Fruit fly (Drosophila melanogaster) whole organism, prepupa: Measurements from ENCODE around the gene CG43072.

Source experiments
- CG10631 ChIP-seq: fragments of 200-800 bp; sonication (Bioruptor generic); optimal IDR thresholded peaks from 2 replicates; lab custom pipeline; 2016; ENCODE audit warnings: missing biosample characterization, missing genetic modification characterization
- CG10669 ChIP-seq: fragments of 200-800 bp; sonication (Bioruptor generic); optimal IDR thresholded peaks from 3 replicates; lab custom pipeline; 2018; ENCODE audit warnings: missing biosample characterization, mild to moderate bottlenecking, missing genetic modification characterization, moderate library complexity
- CG11762 ChIP-seq: fragments of 200-800 bp; sonication (Bioruptor generic); optimal IDR thresholded peaks from 3 replicates; lab custom pipeline; 2016; ENCODE audit warnings: missing biosample characterization, missing genetic modification characterization; ENCODE audit not compliant: insufficient read depth
- CG11902 ChIP-seq: fragments of 200-800 bp; sonication (Bioruptor generic); optimal IDR thresholded peaks from 3 replicates; lab custom pipeline; 2016; ENCODE audit warnings: missing biosample characterization, missing genetic modification characterization
- CG15336 ChIP-seq: fragments of 200-800 bp; sonication (Bioruptor generic); IDR thresholded peaks from 2 replicates; pipeline ENCODE4 v1.3.6; 2022; ENCODE audit warnings: missing biosample characterization, missing genetic modification characterization
- CG1621 ChIP-seq: fragments of 200-800 bp; sonication (Bioruptor generic); optimal IDR thresholded peaks from 3 replicates; lab custom pipeline; 2018; ENCODE audit warnings: missing biosample characterization, mild to moderate bottlenecking, missing genetic modification characterization
- CG16779 ChIP-seq: fragments of 200-800 bp; sonication (Bioruptor generic); optimal IDR thresholded peaks from 3 replicates; lab custom pipeline; 2017; ENCODE audit warnings: missing biosample characterization, mild to moderate bottlenecking, missing genetic modification characterization
- CG3032 ChIP-seq: fragments of 200-800 bp; optimal IDR thresholded peaks from 2 replicates; lab custom pipeline; 2019; ENCODE audit warnings: missing biosample characterization, mild to moderate bottlenecking, missing genetic modification characterization, moderate library complexity
- CG31627 ChIP-seq: fragments of 200-800 bp; sonication (Bioruptor generic); optimal IDR thresholded peaks from 3 replicates; lab custom pipeline; 2016; ENCODE audit warnings: missing biosample characterization, missing genetic modification characterization
- CG34406 ChIP-seq: fragments of 200-800 bp; sonication (Bioruptor generic); optimal IDR thresholded peaks from 3 replicates; lab custom pipeline; 2016; ENCODE audit warnings: missing biosample characterization, missing genetic modification characterization
- CG3919 ChIP-seq: fragments of 200-800 bp; sonication (Bioruptor generic); optimal IDR thresholded peaks from 3 replicates; lab custom pipeline; 2016; ENCODE audit warnings: missing biosample characterization, missing genetic modification characterization
- CG4318 ChIP-seq: fragments of 200-800 bp; sonication (Bioruptor generic); optimal IDR thresholded peaks from 3 replicates; lab custom pipeline; 2017; ENCODE audit warnings: missing biosample characterization, mild to moderate bottlenecking, missing genetic modification characterization
- CG6163 ChIP-seq: fragments of 200-800 bp; sonication (Bioruptor generic); IDR thresholded peaks from 3 replicates; pipeline ENCODE4 v1.3.6; 2022; ENCODE audit warnings: missing biosample characterization, missing genetic modification characterization
- CG6276 ChIP-seq: fragments of 200-800 bp; sonication (Bioruptor generic); optimal IDR thresholded peaks from 2 replicates; lab custom pipeline; 2017; ENCODE audit warnings: missing biosample characterization, mild to moderate bottlenecking, missing genetic modification characterization
- CG6792 ChIP-seq: fragments of 200-800 bp; sonication (Bioruptor generic); optimal IDR thresholded peaks from 3 replicates; lab custom pipeline; 2016; ENCODE audit warnings: missing biosample characterization, missing genetic modification characterization
- CG6854 ChIP-seq: fragments of 200-800 bp; sonication (Bioruptor generic); optimal IDR thresholded peaks from 2 replicates; lab custom pipeline; 2017; ENCODE audit warnings: missing biosample characterization, mild to moderate bottlenecking, missing genetic modification characterization
- CG8319 ChIP-seq: fragments of 200-800 bp; sonication (Bioruptor generic); optimal IDR thresholded peaks from 3 replicates; lab custom pipeline; 2016; ENCODE audit warnings: missing biosample characterization, missing genetic modification characterization
- CG9139 ChIP-seq: fragments of 200-800 bp; sonication (Bioruptor generic); optimal IDR thresholded peaks from 3 replicates; lab custom pipeline; 2017; ENCODE audit warnings: missing biosample characterization, mild to moderate bottlenecking, missing genetic modification characterization
- Eip75B ChIP-seq: fragments of 200-800 bp; sonication (Bioruptor generic); optimal IDR thresholded peaks from 3 replicates; lab custom pipeline; 2016; ENCODE audit warnings: missing biosample characterization, missing genetic modification characterization
- Eip78C ChIP-seq: fragments of 200-800 bp; sonication (Bioruptor generic); peaks from one replicate; lab custom pipeline; 2016; ENCODE audit warnings: missing biosample characterization, missing genetic modification characterization
- Eip93F ChIP-seq: fragments of 200-800 bp; sonication (Bioruptor generic); optimal IDR thresholded peaks from 2 replicates; lab custom pipeline; 2016; ENCODE audit warnings: missing biosample characterization, mild to moderate bottlenecking, missing genetic modification characterization
- Ets21C ChIP-seq: fragments of 200-800 bp; sonication (Bioruptor generic); optimal IDR thresholded peaks from 3 replicates; lab custom pipeline; 2016; ENCODE audit warnings: missing biosample characterization, missing genetic modification characterization
- Ets96B ChIP-seq: fragments of 200-800 bp; optimal IDR thresholded peaks from 2 replicates; lab custom pipeline; 2019; ENCODE audit warnings: missing biosample characterization, mild to moderate bottlenecking, missing genetic modification characterization, moderate library complexity
- Gug ChIP-seq: fragments of 200-800 bp; sonication (Bioruptor generic); IDR thresholded peaks from 2 replicates; pipeline ENCODE4 v1.3.6; 2022; ENCODE audit warnings: missing biosample characterization, missing genetic modification characterization
- Hr38 ChIP-seq: sonication (Bioruptor generic); optimal IDR thresholded peaks from 2 replicates; lab custom pipeline; 2016; ENCODE audit warnings: missing biosample characterization, missing genetic modification characterization
- Hr39 ChIP-seq: fragments of 200-800 bp; sonication (Bioruptor generic); optimal IDR thresholded peaks from 2 replicates; lab custom pipeline; 2016; ENCODE audit warnings: missing biosample characterization, missing genetic modification characterization
- Hr4 ChIP-seq: fragments of 200-800 bp; sonication (Bioruptor generic); optimal IDR thresholded peaks from 3 replicates; lab custom pipeline; 2016; ENCODE audit warnings: missing biosample characterization, missing genetic modification characterization
- Lpt ChIP-seq: fragments of 200-800 bp; sonication (Bioruptor generic); optimal IDR thresholded peaks from 3 replicates; lab custom pipeline; 2016; ENCODE audit warnings: missing biosample characterization, missing genetic modification characterization
- Met ChIP-seq: fragments of 200-800 bp; sonication (Bioruptor generic); optimal IDR thresholded peaks from 3 replicates; lab custom pipeline; 2016; ENCODE audit warnings: missing biosample characterization, missing genetic modification characterization
- OdsH ChIP-seq: fragments of 200-800 bp; sonication (Bioruptor generic); optimal IDR thresholded peaks from 3 replicates; lab custom pipeline; 2016; ENCODE audit warnings: missing biosample characterization, missing genetic modification characterization
- Sox102F ChIP-seq: fragments of 200-800 bp; sonication (Bioruptor generic); optimal IDR thresholded peaks from 2 replicates; lab custom pipeline; 2016; ENCODE audit warnings: missing biosample characterization, mild to moderate bottlenecking, missing genetic modification characterization
- Sox14 ChIP-seq: fragments of 200-800 bp; sonication (Bioruptor generic); optimal IDR thresholded peaks from 3 replicates; lab custom pipeline; 2016; ENCODE audit warnings: missing biosample characterization, missing genetic modification characterization
- Sox15 ChIP-seq: fragments of 200-800 bp; sonication (Bioruptor generic); optimal IDR thresholded peaks from 3 replicates; lab custom pipeline; 2016; ENCODE audit warnings: missing biosample characterization, missing genetic modification characterization
- achi ChIP-seq: fragments of 200-800 bp; sonication (Bioruptor generic); optimal IDR thresholded peaks from 3 replicates; lab custom pipeline; 2016; ENCODE audit warnings: missing biosample characterization, missing genetic modification characterization
- acj6 ChIP-seq: fragments of 200-800 bp; sonication (Bioruptor generic); optimal IDR thresholded peaks from 3 replicates; lab custom pipeline; 2016; ENCODE audit warnings: missing biosample characterization, missing genetic modification characterization
- cyc ChIP-seq: fragments of 200-800 bp; sonication (Bioruptor generic); optimal IDR thresholded peaks from 3 replicates; lab custom pipeline; 2016; ENCODE audit warnings: missing biosample characterization, missing genetic modification characterization
- dac ChIP-seq: fragments of 200-800 bp; sonication (Bioruptor generic); optimal IDR thresholded peaks from 2 replicates; lab custom pipeline; 2017; ENCODE audit warnings: missing biosample characterization, mild to moderate bottlenecking, missing genetic modification characterization
- dsx ChIP-seq: fragments of 200-800 bp; optimal IDR thresholded peaks from 3 replicates; lab custom pipeline; 2019; ENCODE audit warnings: missing biosample characterization, mild to moderate bottlenecking, missing genetic modification characterization, moderate library complexity; ENCODE audit not compliant: poor library complexity, severe bottlenecking
- eg ChIP-seq: fragments of 200-800 bp; sonication (Bioruptor generic); IDR thresholded peaks from 3 replicates; pipeline ENCODE4 v1.3.6; 2022; ENCODE audit warnings: missing biosample characterization, missing genetic modification characterization
- esn ChIP-seq: fragments of 200-800 bp; sonication (Bioruptor generic); optimal IDR thresholded peaks from 2 replicates; lab custom pipeline; 2016; ENCODE audit warnings: missing biosample characterization, mild to moderate bottlenecking, missing genetic modification characterization, moderate library complexity
- fd59A ChIP-seq: fragments of 200-800 bp; sonication (Bioruptor generic); optimal IDR thresholded peaks from 2 replicates; lab custom pipeline; 2017; ENCODE audit warnings: missing biosample characterization, mild to moderate bottlenecking, missing genetic modification characterization, missing genetic modification reagents
- fkh ChIP-seq: fragments of 200-800 bp; sonication (Bioruptor generic); optimal IDR thresholded peaks from 3 replicates; lab custom pipeline; 2017; ENCODE audit warnings: missing biosample characterization, mild to moderate bottlenecking, missing genetic modification characterization, moderate library complexity
- lz ChIP-seq: fragments of 200-800 bp; sonication (Bioruptor generic); optimal IDR thresholded peaks from 3 replicates; lab custom pipeline; 2016; ENCODE audit warnings: missing biosample characterization, missing genetic modification characterization
- pdm3 ChIP-seq: fragments of 200-800 bp; sonication (Bioruptor generic); optimal IDR thresholded peaks from 3 replicates; lab custom pipeline; 2016; ENCODE audit warnings: missing biosample characterization, missing genetic modification characterization
- salr ChIP-seq, 2 experiments: fragments of 200-800 bp; sonication (Bioruptor generic); optimal IDR thresholded peaks; 3 replicates each; lab custom pipeline; 2016 to 2018; ENCODE audit warnings: missing biosample characterization in 2 of 2, missing genetic modification characterization in 2 of 2, mild to moderate bottlenecking in 1 of 2
- svp ChIP-seq: fragments of 200-800 bp; sonication (Bioruptor generic); peaks from one replicate; lab custom pipeline; 2016; ENCODE audit warnings: missing biosample characterization, missing genetic modification characterization
- topi ChIP-seq: fragments of 200-800 bp; sonication (Bioruptor generic); optimal IDR thresholded peaks from 3 replicates; lab custom pipeline; 2016; ENCODE audit warnings: missing biosample characterization, missing genetic modification characterization
- vri ChIP-seq: fragments of 200-800 bp; sonication (Bioruptor generic); optimal IDR thresholded peaks from 3 replicates; lab custom pipeline; 2016; ENCODE audit warnings: missing biosample characterization, mild to moderate bottlenecking, missing genetic modification characterization

The CG43072 gene

dm6 chr3L:21027657-21028255, 37.9 kb upstream of the CG43072 start, which contains the start of gene Pdss2 (continued):
- TF ChIP-seq Sox14 (GFP tag; lab: Kevin White, UChicago), result peak; percentile 59
- no peak for TF ChIP-seq Eip93F (GFP tag; lab: Kevin White, UChicago)
- peak; percentile 30 for TF ChIP-seq Sox102F (GFP tag; lab: Kevin White, UChicago)
- TF ChIP-seq CG11762, result peak; percentile 43
- TF ChIP-seq Eip78C (GFP tag; lab: Kevin White, UChicago), result peak; percentile 83
- TF ChIP-seq eg (GFP tag; lab: Robert Waterston, UW), result peak; percentile 61
- peak; percentile 44 for TF ChIP-seq Ets21C (GFP tag; lab: Kevin White, UChicago)
- TF ChIP-seq CG15336 (GFP tag; lab: Robert Waterston, UW), result peak; percentile 33; the same call in 1 of the 2 replicates
- TF ChIP-seq lz, result peak; percentile 76
- TF ChIP-seq CG10631 (GFP tag; lab: Kevin White, UChicago), result peak; percentile 74
- TF ChIP-seq salr (GFP tag; optimal IDR thresholded peaks at IDR 0.05; lab: Kevin White, UChicago), result peak; percentile 27 to 56
- TF ChIP-seq dsx (GFP tag; lab: Kevin White, UChicago), result peak; percentile 26
- no peak for TF ChIP-seq CG16779 (tag; lab: Kevin White, UChicago)
- TF ChIP-seq dac (GFP tag; lab: Kevin White, UChicago), result no peak
- peak; percentile 49 for TF ChIP-seq CG9139 (GFP tag; lab: Kevin White, UChicago)
- peak; percentile 44 for TF ChIP-seq Sox15
- TF ChIP-seq CG8319 (GFP tag; lab: Kevin White, UChicago), result peak; percentile 32
- peak; percentile 74 for TF ChIP-seq Hr4
- TF ChIP-seq CG4318 (GFP tag; lab: Kevin White, UChicago), result peak; percentile 56
- peak; percentile 95 for TF ChIP-seq CG6854
- TF ChIP-seq achi (GFP tag; lab: Kevin White, UChicago), result peak; percentile 8
- TF ChIP-seq CG3919, result peak; percentile 71
- TF ChIP-seq topi, result peak; percentile 42
- TF ChIP-seq CG6163 (GFP tag; lab: Robert Waterston, UW), result peak; percentile 78

dm6 chr3L:21031093-21031930, 34.3 kb upstream of the CG43072 start, which contains the start of the genes CG10584 and Polr3E:
Gene CG10584 (minus strand): TSS chr3L:21031360.
Gene Polr3E (plus strand): TSS chr3L:21031825.
- TF ChIP-seq Eip93F (GFP tag; lab: Kevin White, UChicago) (peak; percentile 84), CG34406 (GFP tag; lab: Kevin White, UChicago) (peak; percentile 95), fkh (GFP tag; lab: Kevin White, UChicago) (peak; percentile 70), fd59A (GFP tag; lab: Kevin White, UChicago) (peak; percentile 80), Hr39 (GFP tag; lab: Kevin White, UChicago) (peak; percentile 65), CG10631 (GFP tag; lab: Kevin White, UChicago) (peak; percentile 94), Sox102F (GFP tag; lab: Kevin White, UChicago) (peak; percentile 78), CG3032 (tag; lab: Kevin White, UChicago) (peak; percentile 95), CG15336 (GFP tag; lab: Robert Waterston, UW) (peak; percentile 87), Gug (peak; percentile 80), CG31627 (GFP tag; lab: Kevin White, UChicago) (peak; percentile 74), pdm3 (GFP tag; lab: Kevin White, UChicago) (peak; percentile 84), acj6 (GFP tag; lab: Kevin White, UChicago) (peak; percentile 94), CG6792 (GFP tag; lab: Kevin White, UChicago) (peak; percentile 90), esn (peak; percentile 91), CG6276 (GFP tag; lab: Kevin White, UChicago) (peak; percentile 96), Hr4 (peak; percentile 89), Lpt (GFP tag; lab: Kevin White, UChicago) (peak; percentile 90), CG10669 (GFP tag; lab: Kevin White, UChicago) (peak; percentile 90), CG1621 (tag; lab: Kevin White, UChicago) (peak; percentile 69), OdsH (GFP tag; lab: Kevin White, UChicago) (peak; percentile 95), CG6163 (GFP tag; lab: Robert Waterston, UW) (peak; percentile 79), Hr38 (GFP tag; lab: Kevin White, UChicago) (no peak), cyc (peak; percentile 74), vri (GFP tag; lab: Kevin White, UChicago) (peak; percentile 80), Met (GFP tag; lab: Kevin White, UChicago) (peak; percentile 85), svp (GFP tag; lab: Kevin White, UChicago) (peak; percentile 89), CG11902 (GFP tag; lab: Kevin White, UChicago) (peak; percentile 80), Eip75B (peak; percentile 74), Ets96B (tag; lab: Kevin White, UChicago) (peak; percentile 91), eg (GFP tag; lab: Robert Waterston, UW) (peak; percentile 88)
